Fruit fly (Drosophila melanogaster) whole organism, embryonic: Measurements from ENCODE around the gene CG18563.

Source experiments
- CG10147 ChIP-seq: fragments of 200-800 bp; sonication (Bioruptor generic); optimal IDR thresholded peaks from 2 replicates; lab custom pipeline; 2019; ENCODE audit warnings: missing biosample characterization, mild to moderate bottlenecking, missing genetic modification characterization, moderate library complexity
- CG10979 ChIP-seq: fragments of 200-800 bp; sonication (Bioruptor generic); optimal IDR thresholded peaks from 2 replicates; lab custom pipeline; 2018; ENCODE audit warnings: missing biosample characterization, mild to moderate bottlenecking, missing genetic modification characterization, moderate library complexity
- CG1233 ChIP-seq: fragments of 200-800 bp; sonication (Bioruptor generic); optimal IDR thresholded peaks from 4 replicates; lab custom pipeline; 2018; ENCODE audit warnings: missing biosample characterization, mild to moderate bottlenecking, missing genetic modification characterization
- CG12391 ChIP-seq: fragments of 200-800 bp; sonication (Bioruptor generic); optimal IDR thresholded peaks from 3 replicates; lab custom pipeline; 2018; ENCODE audit warnings: missing biosample characterization, mild to moderate bottlenecking, missing genetic modification characterization, moderate library complexity
- CG13296 ChIP-seq: fragments of 200-800 bp; sonication (Bioruptor generic); optimal IDR thresholded peaks from 3 replicates; lab custom pipeline; 2018; ENCODE audit warnings: missing biosample characterization, mild to moderate bottlenecking, missing genetic modification characterization
- CG14441 ChIP-seq: fragments of 200-800 bp; sonication (Bioruptor generic); IDR thresholded peaks from 2 replicates; pipeline ENCODE4 v1.3.6; 2022; ENCODE audit warnings: missing biosample characterization, missing genetic modification characterization
- CG14860 ChIP-seq: fragments of 200-800 bp; sonication (Bioruptor generic); IDR thresholded peaks from 3 replicates; pipeline ENCODE4 v1.3.6; 2022; ENCODE audit warnings: missing biosample characterization, missing genetic modification characterization; ENCODE audit not compliant: partially characterized antibody
- CG15696 ChIP-seq: fragments of 200-800 bp; sonication (Bioruptor generic); optimal IDR thresholded peaks from 2 replicates; lab custom pipeline; 2019; ENCODE audit warnings: missing biosample characterization, mild to moderate bottlenecking, missing genetic modification characterization, moderate library complexity
- CG17829 ChIP-seq: fragments of 200-800 bp; optimal IDR thresholded peaks from 2 replicates; lab custom pipeline; 2019; ENCODE audit warnings: missing biosample characterization, mild to moderate bottlenecking, missing genetic modification characterization, moderate library complexity
- CG31365 ChIP-seq: fragments of 200-800 bp; sonication (Bioruptor generic); optimal IDR thresholded peaks from 2 replicates; lab custom pipeline; 2018; ENCODE audit warnings: missing biosample characterization, mild to moderate bottlenecking, missing genetic modification characterization
- CG3847 ChIP-seq: fragments of 200-800 bp; sonication (Bioruptor generic); IDR thresholded peaks from 2 replicates; pipeline ENCODE4 v1.3.6; 2022; ENCODE audit warnings: missing biosample characterization, missing genetic modification characterization
- CG4404 ChIP-seq: fragments of 200-800 bp; sonication (Bioruptor generic); IDR thresholded peaks from 2 replicates; pipeline ENCODE4 v1.3.6; 2022; ENCODE audit warnings: missing biosample characterization, missing genetic modification characterization
- CG4730 ChIP-seq: fragments of 200-800 bp; sonication (Bioruptor generic); IDR thresholded peaks from 2 replicates; pipeline ENCODE4 v1.3.6; 2022; ENCODE audit warnings: missing biosample characterization, missing genetic modification characterization
- CG7271 ChIP-seq: fragments of 200-800 bp; sonication (Bioruptor generic); optimal IDR thresholded peaks from 2 replicates; lab custom pipeline; 2018; ENCODE audit warnings: missing biosample characterization, mild to moderate bottlenecking, missing genetic modification characterization, moderate library complexity
- CG7786 ChIP-seq: fragments of 200-800 bp; sonication (Bioruptor generic); optimal IDR thresholded peaks from 2 replicates; lab custom pipeline; 2016; ENCODE audit warnings: missing biosample characterization, missing genetic modification characterization
- CG9437 ChIP-seq: fragments of 200-800 bp; sonication (Bioruptor generic); optimal IDR thresholded peaks from 2 replicates; lab custom pipeline; 2018; ENCODE audit warnings: missing biosample characterization, mild to moderate bottlenecking, missing genetic modification characterization
- Camta ChIP-seq: fragments of 200-800 bp; sonication (Bioruptor generic); optimal IDR thresholded peaks from 2 replicates; lab custom pipeline; 2016; ENCODE audit warnings: missing biosample characterization, missing genetic modification characterization
- Hmr ChIP-seq: fragments of 200-800 bp; sonication (Bioruptor generic); optimal IDR thresholded peaks from 3 replicates; lab custom pipeline; 2017; ENCODE audit warnings: mild to moderate bottlenecking, missing biosample characterization, missing genetic modification reagents, missing genetic modification characterization
- Hr51 ChIP-seq, 2 experiments: fragments of 200-800 bp; sonication (Bioruptor generic); optimal IDR thresholded peaks; 2 replicates in 1 of 2; 3 replicates in 1 of 2; lab custom pipeline; 2016 to 2018; ENCODE audit warnings: missing biosample characterization in 2 of 2, missing genetic modification characterization in 2 of 2, mild to moderate bottlenecking in 1 of 2, moderate library complexity in 1 of 2
- Lpt ChIP-seq: fragments of >200 bp; optimal IDR thresholded peaks from 2 replicates; lab custom pipeline; 2018; ENCODE audit warnings: missing biosample characterization, missing genetic modification characterization
- MTF-1 ChIP-seq: fragments of 200-800 bp; sonication (Bioruptor generic); optimal IDR thresholded peaks from 2 replicates; lab custom pipeline; 2018; ENCODE audit warnings: missing biosample characterization, mild to moderate bottlenecking, missing genetic modification characterization, borderline replicate concordance
- NC2β ChIP-seq: fragments of 200-800 bp; sonication (Bioruptor generic); optimal IDR thresholded peaks from 2 replicates; lab custom pipeline; 2016; ENCODE audit warnings: missing biosample characterization, missing genetic modification characterization
- NFAT ChIP-seq: fragments of 200-800 bp; sonication (Bioruptor generic); IDR thresholded peaks from 2 replicates; pipeline ENCODE4 v1.3.6; 2022; ENCODE audit warnings: missing biosample characterization, missing genetic modification characterization
- NK7.1 ChIP-seq: fragments of 200-800 bp; sonication (Bioruptor generic); optimal IDR thresholded peaks from 3 replicates; lab custom pipeline; 2016; ENCODE audit warnings: missing biosample characterization, missing genetic modification characterization
- Nf-YC ChIP-seq: fragments of 200-800 bp; optimal IDR thresholded peaks from 3 replicates; lab custom pipeline; 2019; ENCODE audit warnings: missing biosample characterization, mild to moderate bottlenecking, missing genetic modification characterization, moderate library complexity
- Rfx ChIP-seq: fragments of 200-800 bp; sonication (Bioruptor generic); IDR thresholded peaks from 2 replicates; pipeline ENCODE4 v1.3.6; 2022; ENCODE audit warnings: missing biosample characterization, missing genetic modification characterization
- Ssrp ChIP-seq: fragments of 200-800 bp; sonication (Bioruptor generic); optimal IDR thresholded peaks from 2 replicates; lab custom pipeline; 2018; ENCODE audit warnings: missing biosample characterization, mild to moderate bottlenecking, missing genetic modification characterization, moderate library complexity
- ab ChIP-seq: fragments of 200-800 bp; sonication (Bioruptor generic); optimal IDR thresholded peaks from 2 replicates; lab custom pipeline; 2016; ENCODE audit warnings: missing biosample characterization, missing genetic modification characterization
- caup ChIP-seq: fragments of 200-800 bp; sonication (Bioruptor generic); optimal IDR thresholded peaks from 3 replicates; lab custom pipeline; 2017; ENCODE audit warnings: missing biosample characterization, mild to moderate bottlenecking, missing genetic modification characterization, moderate library complexity; ENCODE audit not compliant: severe bottlenecking
- ci ChIP-seq: fragments of 200-800 bp; sonication (Bioruptor generic); IDR thresholded peaks from 3 replicates; pipeline ENCODE4 v1.3.6; 2022; ENCODE audit warnings: missing biosample characterization, missing genetic modification characterization
- grau ChIP-seq: fragments of 200-800 bp; optimal IDR thresholded peaks from 3 replicates; lab custom pipeline; 2019; ENCODE audit warnings: missing biosample characterization, mild to moderate bottlenecking, missing genetic modification characterization, moderate library complexity
- gro ChIP-seq: fragments of 200-800 bp; sonication (Bioruptor generic); optimal IDR thresholded peaks from 2 replicates; lab custom pipeline; 2016; ENCODE audit warnings: missing biosample characterization, missing genetic modification characterization
- gsb-n ChIP-seq: fragments of 200-800 bp; sonication (Bioruptor generic); optimal IDR thresholded peaks from 3 replicates; lab custom pipeline; 2018; ENCODE audit warnings: missing biosample characterization, mild to moderate bottlenecking, missing genetic modification characterization
- hb ChIP-seq: fragments of 200-800 bp; sonication (Bioruptor generic); IDR thresholded peaks from 3 replicates; pipeline ENCODE4 v1.3.6; 2022; ENCODE audit warnings: missing biosample characterization, missing genetic modification characterization; ENCODE audit not compliant: partially characterized antibody
- insv ChIP-seq, 2 experiments: fragments of 200-800 bp; sonication (Bioruptor generic); optimal IDR thresholded peaks; 3 replicates each; lab custom pipeline; 2016 to 2018; ENCODE audit warnings: missing biosample characterization in 2 of 2, missing genetic modification characterization in 2 of 2
- nom ChIP-seq: fragments of 200-800 bp; sonication (Bioruptor generic); optimal IDR thresholded peaks from 2 replicates; lab custom pipeline; 2017; ENCODE audit warnings: missing biosample characterization, missing genetic modification characterization, mild to moderate bottlenecking, moderate library complexity, missing genetic modification reagents
- p53 ChIP-seq: fragments of 200-800 bp; sonication (Bioruptor generic); optimal IDR thresholded peaks from 2 replicates; lab custom pipeline; 2016; ENCODE audit warnings: missing biosample characterization, missing genetic modification characterization
- pan ChIP-seq, 4 experiments: fragments of >200 bp in 3 of 4; fragments of 200-800 bp in 1 of 4; sonication (Bioruptor generic) in 1 of 4; optimal IDR thresholded peaks in 3 of 4; IDR thresholded peaks in 1 of 4; 2 replicates each; pipeline versions ENCODE4 v1.3.6 to Lab custom; 2017 to 2022; ENCODE audit warnings: missing biosample characterization in 2 of 4, missing genetic modification characterization in 2 of 4, mixed read lengths in 1 of 4
- pb ChIP-seq: fragments of 200-800 bp; sonication (Bioruptor generic); optimal IDR thresholded peaks from 3 replicates; lab custom pipeline; 2016; ENCODE audit warnings: missing biosample characterization, missing genetic modification characterization
- pho ChIP-seq: fragments of 200-800 bp; sonication (Bioruptor generic); optimal IDR thresholded peaks from 2 replicates; lab custom pipeline; 2016; ENCODE audit warnings: missing biosample characterization, missing genetic modification characterization
- pnt ChIP-seq: fragments of 200-800 bp; sonication (Bioruptor generic); optimal IDR thresholded peaks from 3 replicates; lab custom pipeline; 2016; ENCODE audit warnings: missing biosample characterization, missing genetic modification characterization
- pzg ChIP-seq: fragments of 200-800 bp; sonication (Bioruptor generic); optimal IDR thresholded peaks from 3 replicates; lab custom pipeline; 2018; ENCODE audit warnings: missing biosample characterization, mild to moderate bottlenecking, missing genetic modification characterization, moderate library complexity
- scrt ChIP-seq: fragments of 200-800 bp; sonication (Bioruptor generic); optimal IDR thresholded peaks from 2 replicates; lab custom pipeline; 2018; ENCODE audit warnings: missing biosample characterization, mild to moderate bottlenecking, missing genetic modification characterization, moderate library complexity
- sna ChIP-seq: fragments of 200-800 bp; sonication (Bioruptor generic); IDR thresholded peaks from 2 replicates; pipeline ENCODE4 v1.3.6; 2022; ENCODE audit warnings: missing biosample characterization, missing genetic modification characterization; ENCODE audit not compliant: partially characterized antibody
- sqz ChIP-seq: fragments of 200-800 bp; sonication (Bioruptor generic); optimal IDR thresholded peaks from 3 replicates; lab custom pipeline; 2018; ENCODE audit warnings: missing biosample characterization, mild to moderate bottlenecking, missing genetic modification characterization
- ssp ChIP-seq: fragments of 200-800 bp; sonication (Bioruptor generic); IDR thresholded peaks from 2 replicates; pipeline ENCODE4 v1.3.6; 2022; ENCODE audit warnings: missing biosample characterization, missing genetic modification characterization
- tio ChIP-seq: fragments of 200-800 bp; sonication (Bioruptor generic); optimal IDR thresholded peaks from 2 replicates; lab custom pipeline; 2017; ENCODE audit warnings: missing biosample characterization, missing genetic modification characterization, inconsistent platforms
- trem ChIP-seq: fragments of 200-800 bp; optimal IDR thresholded peaks from 3 replicates; lab custom pipeline; 2019; ENCODE audit warnings: missing biosample characterization, mild to moderate bottlenecking, missing genetic modification characterization, moderate library complexity

The CG18563 gene

dm6 chr2L:17484174-17484573, 26.3 kb upstream of the CG18563 start, which contains the start of the genes GCS2beta and CG5131 (continued):
- TF ChIP-seq CG4404 (GFP tag; lab: Robert Waterston, UW) (peak; percentile 91), CG9437 (GFP tag; lab: Kevin White, UChicago) (peak; percentile 97), NFAT (peak; percentile 95), pb (peak; percentile 89), Hmr (peak; percentile 93), CG7786 (GFP tag; lab: Kevin White, UChicago) (peak; percentile 98), pan (optimal IDR thresholded peaks at IDR 0.05; lab: Kevin White, UChicago) (no peak), pan (GFP tag; optimal IDR thresholded peaks at IDR 0.05 in 1 of 2, IDR thresholded peaks at IDR 0.05 in 1 of 2) (peak in 1 of 2 experiments; percentile 95), CG1233 (GFP tag; lab: Kevin White, UChicago) (peak; percentile 88), CG3847 (GFP tag; lab: Robert Waterston, UW) (peak; percentile 96), grau (tag; lab: Kevin White, UChicago) (peak; percentile 92), tio (GFP tag; lab: Kevin White, UChicago) (peak; percentile 89), CG13296 (GFP tag; lab: Kevin White, UChicago) (peak; percentile 79), caup (GFP tag; lab: Kevin White, UChicago) (peak; percentile 90), nom (GFP tag; lab: Kevin White, UChicago) (no peak), sqz (GFP tag; lab: Kevin White, UChicago) (peak; percentile 53), pho (GFP tag; lab: Kevin White, UChicago) (peak; percentile 98), NK7.1 (peak; percentile 84), CG31365 (peak; percentile 53), trem (tag; lab: Kevin White, UChicago) (peak; percentile 90), CG10147 (GFP tag; lab: Kevin White, UChicago) (peak; percentile 85), scrt (GFP tag; lab: Kevin White, UChicago) (peak; percentile 74), CG7271 (tag; lab: Kevin White, UChicago) (peak; percentile 31), MTF-1 (GFP tag; lab: Kevin White, UChicago) (peak; percentile 73), CG15696 (tag; lab: Kevin White, UChicago) (peak; percentile 82), CG14860 (GFP tag; lab: Robert Waterston, UW) (peak; percentile 88), Ssrp (tag; lab: Kevin White, UChicago) (peak; percentile 91), Rfx (GFP tag; lab: Robert Waterston, UW) (peak; percentile 98), ci (GFP tag; lab: Robert Waterston, UW) (peak; percentile 95), pnt (GFP tag; lab: Kevin White, UChicago) (peak; percentile 97), p53 (GFP tag; lab: Kevin White, UChicago) (peak; percentile 94), gro (GFP tag; lab: Kevin White, UChicago) (peak; percentile 97)
- TF ChIP-seq, all 482 proteins: peak for 445

- TF ChIP-seq gsb-n (tag; lab: Kevin White, UChicago) = peak; percentile 98
- peak; percentile 96 for TF ChIP-seq CG10979 (tag; lab: Kevin White, UChicago)
- peak; percentile 81 for TF ChIP-seq ab (GFP tag; lab: Kevin White, UChicago)
- no peak for TF ChIP-seq Lpt (GFP tag; lab: Kevin White, UChicago)
- peak; percentile 68 for TF ChIP-seq Nf-YC (tag; lab: Kevin White, UChicago)
- peak; percentile 91 to 98 for TF ChIP-seq Hr51 (GFP tag; optimal IDR thresholded peaks at IDR 0.05; lab: Kevin White, UChicago)
- TF ChIP-seq CG12391 (tag; lab: Kevin White, UChicago) = peak; percentile 99
- no peak for TF ChIP-seq insv (GFP tag; optimal IDR thresholded peaks at IDR 0.05; lab: Kevin White, UChicago)
- peak; percentile 98 for TF ChIP-seq CG17829 (tag; lab: Kevin White, UChicago)
- peak; percentile 74 for TF ChIP-seq NC2β (GFP tag; lab: Kevin White, UChicago)
- no peak for TF ChIP-seq hb
- TF ChIP-seq pzg (GFP tag; lab: Kevin White, UChicago) = peak; percentile 41
- peak; percentile 100 for TF ChIP-seq CG14441 (GFP tag; lab: Robert Waterston, UW)
- peak; percentile 73 for TF ChIP-seq gro (GFP tag; lab: Kevin White, UChicago)
- peak; percentile 99 for TF ChIP-seq CG4730 (GFP tag; lab: Robert Waterston, UW)
- peak; percentile 95 for TF ChIP-seq ssp (GFP tag; lab: Robert Waterston, UW)
- peak; percentile 71 for TF ChIP-seq Camta
- 0 out of 2 replicates have a peak, but pooled peaks have one; percentile 40 for TF ChIP-seq sna (GFP tag; lab: Robert Waterston, UW)
Observed at dm6 chr2L:17480943-17481580, 23.2 kb upstream of the CG18563 start, which contains the start of the genes fws and Lamtor3. TSS of gene fws (minus strand) at chr2L:17481029. TSS of gene Lamtor3 (plus strand) at chr2L:17481231.
